Worm (Caenorhabditis elegans) whole organism, L2 larva: ENCODE results near the gene Y17G7B.3.

ENCODE experiments used
- C34F6.9 ChIP-seq: fragments of 150-350 bp; optimal IDR thresholded peaks from 2 replicates; lab custom pipeline; 2014; ENCODE audit warnings: missing biosample characterization, missing genetic modification characterization
- F13H6.1 ChIP-seq: sonication (generic microtip); optimal IDR thresholded peaks from 2 replicates; lab custom pipeline; 2016; ENCODE audit warnings: missing genetic modification characterization, missing compliant biosample characterization
- Y55F3AM.14 ChIP-seq: fragments of 200-800 bp; sonication (Bioruptor generic); optimal IDR thresholded peaks from 2 replicates; lab custom pipeline; 2018; ENCODE audit warnings: mild to moderate bottlenecking, missing genetic modification characterization, missing compliant biosample characterization
- ZK546.5 ChIP-seq: sonication (generic microtip); optimal IDR thresholded peaks from 2 replicates; lab custom pipeline; 2017; ENCODE audit warnings: missing biosample characterization, missing genetic modification characterization
- alr-1 ChIP-seq: fragments of 150-350 bp; optimal IDR thresholded peaks from 2 replicates; lab custom pipeline; 2014; ENCODE audit warnings: missing biosample characterization, missing genetic modification characterization
- aly-2 ChIP-seq: fragments of 150-350 bp; optimal IDR thresholded peaks from 2 replicates; lab custom pipeline; 2014; ENCODE audit warnings: missing biosample characterization, missing genetic modification characterization
- ama-1 ChIP-seq: fragments of 150-350 bp; optimal IDR thresholded peaks from 2 replicates; lab custom pipeline; 2018; ENCODE audit warnings: inconsistent platforms
- blmp-1 ChIP-seq: sonication (generic microtip); optimal IDR thresholded peaks from 2 replicates; lab custom pipeline; 2017; ENCODE audit warnings: missing genetic modification characterization, mild to moderate bottlenecking, missing compliant biosample characterization, antibody characterized with exemption, moderate library complexity; ENCODE audit not compliant: insufficient read depth
- ceh-16 ChIP-seq: fragments of 150-350 bp; optimal IDR thresholded peaks from 2 replicates; lab custom pipeline; 2014; ENCODE audit warnings: missing biosample characterization, missing genetic modification characterization
- ceh-82 ChIP-seq: fragments of 150-350 bp; optimal IDR thresholded peaks from 2 replicates; lab custom pipeline; 2014; ENCODE audit warnings: missing biosample characterization, missing genetic modification characterization
- crh-2 ChIP-seq: sonication (generic microtip); optimal IDR thresholded peaks from 2 replicates; lab custom pipeline; 2017; ENCODE audit warnings: missing biosample characterization, missing genetic modification characterization
- egl-27 ChIP-seq: sonication (generic microtip); optimal IDR thresholded peaks from 3 replicates; lab custom pipeline; 2017; ENCODE audit warnings: missing biosample characterization, missing genetic modification reagents, missing genetic modification characterization
- elt-1 ChIP-seq: fragments of 150-350 bp; optimal IDR thresholded peaks from 2 replicates; lab custom pipeline; 2014; ENCODE audit warnings: missing biosample characterization, missing genetic modification characterization
- elt-3 ChIP-seq: sonication (generic microtip); optimal IDR thresholded peaks from 2 replicates; lab custom pipeline; 2017; ENCODE audit warnings: missing biosample characterization, missing genetic modification characterization
- fos-1 ChIP-seq: fragments of 150-350 bp; optimal IDR thresholded peaks from 2 replicates; lab custom pipeline; 2014; ENCODE audit warnings: missing biosample characterization, missing genetic modification characterization
- gmeb-1 ChIP-seq: fragments of 150-350 bp; optimal IDR thresholded peaks from 2 replicates; lab custom pipeline; 2014; ENCODE audit warnings: missing biosample characterization, missing genetic modification characterization
- lin-11 ChIP-seq: fragments of 150-350 bp; sonication (generic microtip); optimal IDR thresholded peaks from 2 replicates; lab custom pipeline; 2014; ENCODE audit warnings: missing biosample characterization, missing genetic modification characterization, inconsistent platforms, mixed read lengths
- lin-13 ChIP-seq: fragments of 150-350 bp; optimal IDR thresholded peaks from 2 replicates; lab custom pipeline; 2014; ENCODE audit warnings: missing biosample characterization, missing genetic modification reagents, missing genetic modification characterization
- lin-39 ChIP-seq: fragments of 150-350 bp; optimal IDR thresholded peaks from 2 replicates; lab custom pipeline; 2014; ENCODE audit warnings: missing biosample characterization, missing genetic modification reagents, missing genetic modification characterization
- lsy-2 ChIP-seq, 2 experiments: fragments of 150-350 bp in 1 of 2; sonication (generic microtip) in 1 of 2; optimal IDR thresholded peaks; 2 replicates each; lab custom pipeline; 2014 to 2017; ENCODE audit warnings: missing biosample characterization in 2 of 2, missing genetic modification characterization in 2 of 2
- mab-5 ChIP-seq: fragments of 150-350 bp; optimal IDR thresholded peaks from 2 replicates; lab custom pipeline; 2014; ENCODE audit warnings: missing biosample characterization, missing genetic modification characterization
- mbf-1 ChIP-seq: sonication (generic microtip); optimal IDR thresholded peaks from 2 replicates; lab custom pipeline; 2017; ENCODE audit warnings: missing biosample characterization, missing genetic modification characterization
- mdl-1 ChIP-seq, 2 experiments: fragments of 150-350 bp in 1 of 2; sonication (generic microtip) in 1 of 2; optimal IDR thresholded peaks; 2 replicates each; lab custom pipeline; 2017; ENCODE audit warnings: missing biosample characterization in 2 of 2, missing genetic modification characterization in 2 of 2
- nhr-10 ChIP-seq: sonication (generic microtip); optimal IDR thresholded peaks from 2 replicates; lab custom pipeline; 2017; ENCODE audit warnings: missing biosample characterization, missing genetic modification characterization
- nhr-11 ChIP-seq: fragments of 150-350 bp; optimal IDR thresholded peaks from 2 replicates; lab custom pipeline; 2014; ENCODE audit warnings: missing biosample characterization, missing genetic modification characterization
- nhr-12 ChIP-seq: fragments of 150-350 bp; optimal IDR thresholded peaks from 2 replicates; lab custom pipeline; 2014; ENCODE audit warnings: missing biosample characterization, missing genetic modification characterization
- nhr-129 ChIP-seq: fragments of 150-350 bp; optimal IDR thresholded peaks from 2 replicates; lab custom pipeline; 2014; ENCODE audit warnings: missing biosample characterization, missing genetic modification characterization
- nhr-21 ChIP-seq: fragments of 150-350 bp; optimal IDR thresholded peaks from 2 replicates; lab custom pipeline; 2014; ENCODE audit warnings: missing biosample characterization, missing genetic modification characterization
- nhr-23 ChIP-seq: fragments of 150-350 bp; optimal IDR thresholded peaks from 2 replicates; lab custom pipeline; 2014; ENCODE audit warnings: missing biosample characterization, missing genetic modification reagents, missing genetic modification characterization
- nhr-237 ChIP-seq: fragments of 150-350 bp; optimal IDR thresholded peaks from 2 replicates; lab custom pipeline; 2014; ENCODE audit warnings: missing biosample characterization, missing genetic modification characterization
- nhr-25 ChIP-seq: fragments of 150-350 bp; sonication (generic microtip); optimal IDR thresholded peaks from 3 replicates; lab custom pipeline; 2014; ENCODE audit warnings: missing biosample characterization, missing genetic modification characterization
- nhr-6 ChIP-seq: fragments of 150-350 bp; optimal IDR thresholded peaks from 2 replicates; lab custom pipeline; 2014; ENCODE audit warnings: missing biosample characterization, missing genetic modification characterization
- nhr-77 ChIP-seq: fragments of 150-350 bp; optimal IDR thresholded peaks from 2 replicates; lab custom pipeline; 2014; ENCODE audit warnings: missing biosample characterization, missing genetic modification characterization
- peb-1 ChIP-seq: fragments of 150-350 bp; optimal IDR thresholded peaks from 2 replicates; lab custom pipeline; 2014; ENCODE audit warnings: missing biosample characterization, missing genetic modification characterization
- sem-4 ChIP-seq: fragments of 150-350 bp; optimal IDR thresholded peaks from 2 replicates; lab custom pipeline; 2014; ENCODE audit warnings: missing biosample characterization, missing genetic modification reagents, missing genetic modification characterization
- skn-1 ChIP-seq: sonication (generic microtip); optimal IDR thresholded peaks from 2 replicates; lab custom pipeline; 2017; ENCODE audit warnings: missing biosample characterization, missing genetic modification characterization
- sma-3 ChIP-seq: sonication (generic microtip); optimal IDR thresholded peaks from 2 replicates; lab custom pipeline; 2016; ENCODE audit warnings: missing genetic modification reagents, missing genetic modification characterization, missing compliant biosample characterization
- sma-9 ChIP-seq, 2 experiments: fragments of 150-350 bp in 1 of 2; sonication (generic microtip) in 1 of 2; optimal IDR thresholded peaks; 2 replicates each; lab custom pipeline; 2014 to 2016; ENCODE audit warnings: missing genetic modification characterization in 2 of 2, mild to moderate bottlenecking in 1 of 2, missing biosample characterization in 1 of 2, missing compliant biosample characterization in 1 of 2, missing genetic modification reagents in 1 of 2, moderate library complexity in 1 of 2
- unc-55 ChIP-seq: fragments of 150-350 bp; sonication (generic microtip); optimal IDR thresholded peaks from 3 replicates; lab custom pipeline; 2014; ENCODE audit warnings: missing biosample characterization, missing genetic modification reagents, missing genetic modification characterization
- unc-62 ChIP-seq: fragments of 150-350 bp; optimal IDR thresholded peaks from 2 replicates; lab custom pipeline; 2014; ENCODE audit warnings: missing biosample characterization, missing genetic modification reagents, missing genetic modification characterization
- zag-1 ChIP-seq: fragments of 150-350 bp; optimal IDR thresholded peaks from 2 replicates; lab custom pipeline; 2014; ENCODE audit warnings: missing biosample characterization, missing genetic modification characterization
- ztf-1 ChIP-seq: fragments of 200-800 bp; sonication (Bioruptor generic); conservative IDR thresholded peaks from 2 replicates; pipeline ENCODE4 v1.3.6; 2022; ENCODE audit warnings: missing genetic modification characterization, missing compliant biosample characterization
- ztf-4 ChIP-seq: fragments of 150-350 bp; optimal IDR thresholded peaks from 2 replicates; lab custom pipeline; 2014; ENCODE audit warnings: missing biosample characterization, missing genetic modification characterization

The Y17G7B.3 gene

DNA sequence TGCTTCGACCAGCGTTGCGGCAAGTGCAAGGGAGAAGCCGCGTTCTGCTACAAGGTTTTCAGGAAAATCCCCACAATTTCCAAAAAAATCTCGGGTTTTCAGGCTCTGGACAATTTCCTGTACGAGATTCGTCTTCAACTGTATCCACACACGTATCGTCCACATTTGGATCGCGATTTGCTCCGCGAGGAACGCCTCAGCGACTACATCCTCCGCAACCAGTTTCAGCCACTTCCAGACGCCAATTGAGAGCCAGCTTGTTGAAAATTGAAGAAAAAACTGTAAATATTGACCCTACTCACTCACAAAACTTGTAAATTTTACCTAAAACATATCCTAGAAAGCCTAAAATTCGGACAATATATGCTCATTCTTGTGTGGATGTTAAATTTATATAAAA lies 24.0 kb upstream of the Y17G7B.3 start:
- TF ChIP-seq unc-55 (GFP tag; lab: Kevin White, UChicago): no peak
- no peak for TF ChIP-seq crh-2 (tag; lab: Kevin White, UChicago)
- TF ChIP-seq lsy-2 (tag; optimal IDR thresholded peaks at IDR 0.05; lab: Kevin White, UChicago): no peak
- TF ChIP-seq peb-1 (tag; lab: Kevin White, UChicago): no peak
- no peak for TF ChIP-seq nhr-77 (tag; lab: Kevin White, UChicago)
- peak; percentile 51 for TF ChIP-seq ama-1
- TF ChIP-seq nhr-129 (tag; lab: Kevin White, UChicago): peak; percentile 3
- TF ChIP-seq nhr-21 (tag; lab: Kevin White, UChicago): no peak
- TF ChIP-seq lin-11: no peak
- no peak for TF ChIP-seq blmp-1 (tag; lab: Kevin White, UChicago)
- no peak for TF ChIP-seq mab-5 (tag; lab: Kevin White, UChicago)
- no peak for TF ChIP-seq nhr-6 (tag; lab: Kevin White, UChicago)

ce11 chrII:11966602-11967001 lies 22.2 kb upstream of the Y17G7B.3 start, which contains the start of gene rab-7:
TSS of gene rab-7 (minus strand) at chrII:11966931.
- TF ChIP-seq mbf-1 (tag; lab: Kevin White, UChicago): no peak
- TF ChIP-seq ceh-16 (tag; lab: Kevin White, UChicago): no peak
- no peak for TF ChIP-seq nhr-129 (tag; lab: Kevin White, UChicago)
- TF ChIP-seq unc-62 (GFP tag; lab: Kevin White, UChicago): no peak
- TF ChIP-seq sma-3 (GFP tag; lab: Kevin White, UChicago): no peak
- no peak for TF ChIP-seq blmp-1 (tag; lab: Kevin White, UChicago)
- TF ChIP-seq nhr-21 (tag; lab: Kevin White, UChicago): no peak
- TF ChIP-seq F13H6.1 (tag; lab: Kevin White, UChicago): no peak
- peak; percentile 31 for TF ChIP-seq nhr-6 (tag; lab: Kevin White, UChicago)
- TF ChIP-seq ztf-1: no peak
- TF ChIP-seq nhr-12 (tag; lab: Kevin White, UChicago): no peak
- no peak for TF ChIP-seq sem-4
- TF ChIP-seq egl-27 (tag; lab: Kevin White, UChicago): no peak
- no peak for TF ChIP-seq nhr-11
- no peak for TF ChIP-seq lin-11
- no peak for TF ChIP-seq C34F6.9 (tag; lab: Kevin White, UChicago)
- TF ChIP-seq lsy-2 (tag; optimal IDR thresholded peaks at IDR 0.05; lab: Kevin White, UChicago): peak in 1 of 2 experiments; percentile 17
- TF ChIP-seq ceh-82 (tag; lab: Kevin White, UChicago): no peak
- no peak for TF ChIP-seq mdl-1 (tag; optimal IDR thresholded peaks at IDR 0.05; lab: Kevin White, UChicago)
- TF ChIP-seq nhr-25 (tag; lab: Kevin White, UChicago): no peak
- no peak for TF ChIP-seq unc-55 (GFP tag; lab: Kevin White, UChicago)
- TF ChIP-seq ztf-4: peak; percentile 2
- no peak for TF ChIP-seq crh-2 (tag; lab: Kevin White, UChicago)
- TF ChIP-seq ZK546.5: no peak
- no peak for TF ChIP-seq skn-1 (tag; lab: Kevin White, UChicago)
- TF ChIP-seq fos-1 (tag; lab: Kevin White, UChicago): no peak
- TF ChIP-seq gmeb-1: peak; percentile 36
- no peak for TF ChIP-seq Y55F3AM.14
- peak; percentile 75 for TF ChIP-seq ama-1
- peak; percentile 29 for TF ChIP-seq lin-13 (GFP tag; lab: Kevin White, UChicago)
- TF ChIP-seq zag-1 (tag; lab: Kevin White, UChicago): no peak

- TF ChIP-seq sma-3 (GFP tag; lab: Kevin White, UChicago): peak; percentile 96
- TF ChIP-seq elt-1 (tag; lab: Kevin White, UChicago): no peak
- peak; percentile 66 for TF ChIP-seq nhr-77 (tag; lab: Kevin White, UChicago)
- TF ChIP-seq blmp-1 (tag; lab: Kevin White, UChicago): peak; percentile 80
- no peak for TF ChIP-seq alr-1 (tag; lab: Kevin White, UChicago)
- TF ChIP-seq nhr-12 (tag; lab: Kevin White, UChicago): no peak
- peak; percentile 74 for TF ChIP-seq ZK546.5
- no peak for TF ChIP-seq nhr-23 (tag; lab: Kevin White, UChicago)
- TF ChIP-seq sma-9 (GFP tag; optimal IDR thresholded peaks at IDR 0.05; lab: Kevin White, UChicago): peak; percentile 87
- no peak for TF ChIP-seq sma-9 (tag; optimal IDR thresholded peaks at IDR 0.05; lab: Kevin White, UChicago)
- TF ChIP-seq ztf-1: no peak
- peak; percentile 79 for TF ChIP-seq nhr-6 (tag; lab: Kevin White, UChicago)
- peak; percentile 78 for TF ChIP-seq mab-5 (tag; lab: Kevin White, UChicago)
- peak; percentile 10 for TF ChIP-seq nhr-237
- TF ChIP-seq nhr-11: no peak
- TF ChIP-seq aly-2 (tag; lab: Kevin White, UChicago): no peak
- TF ChIP-seq C34F6.9 (tag; lab: Kevin White, UChicago): peak; percentile 99
- TF ChIP-seq ceh-16 (tag; lab: Kevin White, UChicago): no peak
- TF ChIP-seq gmeb-1: peak; percentile 88
- peak; percentile 95 for TF ChIP-seq nhr-25 (tag; lab: Kevin White, UChicago)
- TF ChIP-seq crh-2 (tag; lab: Kevin White, UChicago): peak; percentile 96
- TF ChIP-seq unc-62 (GFP tag; lab: Kevin White, UChicago): no peak
- no peak for TF ChIP-seq peb-1 (tag; lab: Kevin White, UChicago)
- TF ChIP-seq lin-39 (tag; lab: Kevin White, UChicago): peak; percentile 52
- peak; percentile 93 for TF ChIP-seq nhr-129 (tag; lab: Kevin White, UChicago)
- peak; percentile 88 for TF ChIP-seq egl-27 (tag; lab: Kevin White, UChicago)
- TF ChIP-seq nhr-21 (tag; lab: Kevin White, UChicago): peak; percentile 78
- peak; percentile 70 for TF ChIP-seq ama-1
- TF ChIP-seq unc-55 (GFP tag; lab: Kevin White, UChicago): peak; percentile 97
- TF ChIP-seq mbf-1 (tag; lab: Kevin White, UChicago): no peak
- peak; percentile 65 to 95 for TF ChIP-seq mdl-1 (tag; optimal IDR thresholded peaks at IDR 0.05; lab: Kevin White, UChicago)
- no peak for TF ChIP-seq elt-3 (tag; lab: Kevin White, UChicago)
- TF ChIP-seq zag-1 (tag; lab: Kevin White, UChicago): peak; percentile 80
- TF ChIP-seq nhr-10 (tag; lab: Kevin White, UChicago): peak; percentile 43
Measured at ce11 chrII:11967507-11968127, 21.2 kb upstream of the Y17G7B.3 start, which contains the start of gene W03C9.5. TSS of gene W03C9.5 (minus strand) at chrII:11967544.
